Fruit fly (Drosophila melanogaster) Kc167 (cell line): Measurements from ENCODE around the gene CG15306.

Experiments used
- psq ChIP-seq: fragments of >200 bp; optimal IDR thresholded peaks from 2 replicates; lab custom pipeline; 2017; ENCODE audit warnings: missing external identifiers
- ttk ChIP-seq: sonication (Bioruptor generic); optimal IDR thresholded peaks from 2 replicates; lab custom pipeline; 2017; ENCODE audit warnings: missing external identifiers

DNA sequence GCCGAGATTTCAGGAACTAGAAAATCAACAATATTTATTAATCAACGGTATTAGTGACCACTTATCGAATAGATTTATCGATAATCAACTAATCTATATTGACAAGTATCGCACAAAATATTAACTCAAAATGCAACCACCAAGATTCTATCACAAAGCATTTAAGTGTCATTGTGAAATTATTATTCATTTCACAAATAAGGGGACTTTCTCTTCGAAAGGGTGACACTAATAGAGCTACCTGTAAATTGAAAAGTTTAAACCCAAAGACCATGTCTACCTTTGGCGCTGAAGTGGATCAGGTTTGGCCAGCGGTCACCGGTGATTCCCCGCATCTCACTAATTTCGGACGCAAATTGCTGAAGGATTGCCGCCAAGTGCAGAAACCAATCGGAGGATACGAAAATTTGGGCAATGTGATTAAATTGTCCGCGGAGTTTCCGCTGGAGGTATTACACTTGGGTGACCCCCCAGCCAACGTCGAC is 5.2 kb downstream of the CG15306 start, which contains the start of gene CG2909:
- TF ChIP-seq ttk (lab: Kevin White, UChicago), result no peak
- TF ChIP-seq psq, result peak; percentile 16
